Worm (Caenorhabditis elegans): ENCODE results near the gene apc-2.

ce11 chrIII:8088235-8088634 lies 7.8 kb downstream of the apc-2 start, which contains the start of gene vms-1:
- no peak for TF ChIP-seq aly-1 (tag; optimal IDR thresholded peaks at IDR 0.05)
- TF ChIP-seq B0310.2 (tag; optimal IDR thresholded peaks at IDR 0.05): no peak
- TF ChIP-seq pes-1 (GFP tag; IDR thresholded peaks at IDR 0.05): no peak
- no peak for TF ChIP-seq scrt-1 (GFP tag; IDR thresholded peaks at IDR 0.05)
- TF ChIP-seq flt-1 (GFP tag; IDR thresholded peaks at IDR 0.05): no peak
